Worm (Caenorhabditis elegans) whole organism, young adult: Measurements from ENCODE around the gene F53A2.11.
A peak's percentile ranks its signal among the peaks of the same experiment; 100 is the strongest.

Experiments used
- D2030.7 ChIP-seq: fragments of 200-800 bp; sonication (Bioruptor generic); IDR thresholded peaks from 2 replicates; pipeline ENCODE4 v1.3.6; 2022; ENCODE audit warnings: missing genetic modification reagents, missing genetic modification characterization, missing compliant biosample characterization
- F22D6.2 ChIP-seq: sonication (generic microtip); optimal IDR thresholded peaks from 2 replicates; lab custom pipeline; 2016; ENCODE audit warnings: mild to moderate bottlenecking, missing genetic modification characterization, missing compliant biosample characterization
- F37B4.10 ChIP-seq: fragments of 200-800 bp; sonication (Bioruptor generic); IDR thresholded peaks from 2 replicates; pipeline ENCODE4 v1.3.6; 2022; ENCODE audit warnings: missing genetic modification characterization, missing compliant biosample characterization
- F39B2.1 ChIP-seq: fragments of 200-800 bp; sonication (Bioruptor generic); IDR thresholded peaks from 2 replicates; pipeline ENCODE4 v1.3.6; 2022; ENCODE audit warnings: missing genetic modification reagents, missing genetic modification characterization, missing compliant biosample characterization
- K12H6.12 ChIP-seq: fragments of 200-800 bp; sonication (Bioruptor generic); optimal IDR thresholded peaks from 2 replicates; lab custom pipeline; 2018; ENCODE audit warnings: mild to moderate bottlenecking, missing genetic modification characterization, missing compliant biosample characterization
- T26A5.8 ChIP-seq: sonication (generic microtip); optimal IDR thresholded peaks from 2 replicates; lab custom pipeline; 2016; ENCODE audit warnings: missing genetic modification characterization, missing compliant biosample characterization
- Y56A3A.18 ChIP-seq: fragments of 200-800 bp; sonication (Bioruptor generic); IDR thresholded peaks from 2 replicates; pipeline ENCODE4 v1.3.6; 2022; ENCODE audit warnings: missing genetic modification reagents, missing genetic modification characterization, missing compliant biosample characterization
- ZK185.1 ChIP-seq: sonication (generic microtip); optimal IDR thresholded peaks from 2 replicates; lab custom pipeline; 2016; ENCODE audit warnings: mild to moderate bottlenecking, missing genetic modification characterization, missing compliant biosample characterization; ENCODE audit not compliant: poor library complexity, severe bottlenecking
- ama-1 ChIP-seq, 3 experiments: fragments of 150-350 bp in 1 of 3; sonication (generic microtip) in 2 of 3; optimal IDR thresholded peaks; 2 replicates each; lab custom pipeline; 2014 to 2018; ENCODE audit warnings: missing biosample characterization in 2 of 3, missing genetic modification characterization in 2 of 3, missing genetic modification reagents in 2 of 3
- aptf-2 ChIP-seq: fragments of 200-800 bp; sonication (Bioruptor generic); conservative IDR thresholded peaks from 2 replicates; pipeline ENCODE4 v1.3.6; 2022; ENCODE audit warnings: missing genetic modification reagents, missing genetic modification characterization, missing compliant biosample characterization
- aptf-3 ChIP-seq: fragments of 200-800 bp; sonication (Bioruptor generic); IDR thresholded peaks from 2 replicates; pipeline ENCODE4 v1.3.6; 2022; ENCODE audit warnings: missing genetic modification characterization, missing compliant biosample characterization
- attf-3 ChIP-seq: fragments of 200-800 bp; sonication (Bioruptor generic); conservative IDR thresholded peaks from 2 replicates; pipeline ENCODE4 v1.3.6; 2022; ENCODE audit warnings: missing genetic modification reagents, missing genetic modification characterization, missing compliant biosample characterization
- attf-5 ChIP-seq: fragments of 200-800 bp; sonication (Bioruptor generic); optimal IDR thresholded peaks from 2 replicates; lab custom pipeline; 2018; ENCODE audit warnings: mild to moderate bottlenecking, missing genetic modification characterization, missing compliant biosample characterization
- bed-1 ChIP-seq: fragments of 200-800 bp; sonication (Bioruptor generic); IDR thresholded peaks from 2 replicates; pipeline ENCODE4 v1.3.6; 2022; ENCODE audit warnings: missing genetic modification reagents, missing genetic modification characterization, missing compliant biosample characterization
- ceh-100 ChIP-seq: fragments of 200-800 bp; sonication (Bioruptor generic); IDR thresholded peaks from 2 replicates; pipeline ENCODE4 v1.3.6; 2022; ENCODE audit warnings: missing genetic modification reagents, missing genetic modification characterization, missing compliant biosample characterization
- ceh-40 ChIP-seq: fragments of 200-800 bp; sonication (Bioruptor generic); IDR thresholded peaks from 2 replicates; pipeline ENCODE4 v1.3.6; 2022; ENCODE audit warnings: missing genetic modification characterization, missing compliant biosample characterization
- ceh-58 ChIP-seq: fragments of 200-800 bp; sonication (Bioruptor generic); IDR thresholded peaks from 2 replicates; pipeline ENCODE4 v1.3.6; 2022; ENCODE audit warnings: missing genetic modification characterization, missing compliant biosample characterization
- chd-7 ChIP-seq: sonication (generic microtip); optimal IDR thresholded peaks from 2 replicates; lab custom pipeline; 2016; ENCODE audit warnings: mild to moderate bottlenecking, missing genetic modification characterization, moderate library complexity, missing compliant biosample characterization
- dox-1 ChIP-seq: fragments of 200-800 bp; sonication (Bioruptor generic); IDR thresholded peaks from 2 replicates; pipeline ENCODE4 v1.3.6; 2022; ENCODE audit warnings: missing genetic modification reagents, missing genetic modification characterization, missing compliant biosample characterization
- dpl-1 ChIP-seq: fragments of 150-350 bp; optimal IDR thresholded peaks from 2 replicates; lab custom pipeline; 2014; ENCODE audit warnings: missing biosample characterization, missing genetic modification reagents, missing genetic modification characterization
- egl-18 ChIP-seq: fragments of 200-800 bp; sonication (Bioruptor generic); IDR thresholded peaks from 2 replicates; pipeline ENCODE4 v1.3.6; 2022; ENCODE audit warnings: missing genetic modification reagents, missing genetic modification characterization, missing compliant biosample characterization
- egl-44 ChIP-seq: fragments of 200-800 bp; sonication (Bioruptor generic); IDR thresholded peaks from 2 replicates; pipeline ENCODE4 v1.3.6; 2022; ENCODE audit warnings: missing genetic modification reagents, missing genetic modification characterization, missing compliant biosample characterization
- egrh-3 ChIP-seq: fragments of 200-800 bp; sonication (Bioruptor generic); IDR thresholded peaks from 2 replicates; pipeline ENCODE4 v1.3.6; 2022; ENCODE audit warnings: missing genetic modification reagents, missing genetic modification characterization, missing compliant biosample characterization
- ekl-4 ChIP-seq: fragments of 200-800 bp; sonication (Bioruptor generic); IDR thresholded peaks from 2 replicates; pipeline ENCODE4 v1.3.6; 2022; ENCODE audit warnings: missing genetic modification reagents, missing genetic modification characterization, missing compliant biosample characterization
- him-1 ChIP-seq: sonication (generic microtip); optimal IDR thresholded peaks from 2 replicates; lab custom pipeline; 2016; ENCODE audit warnings: missing genotype, missing genetic modification reagents, missing genetic modification characterization, missing compliant biosample characterization
- hlh-12 ChIP-seq: sonication (generic microtip); optimal IDR thresholded peaks from 2 replicates; lab custom pipeline; 2016; ENCODE audit warnings: missing genetic modification characterization, missing compliant biosample characterization
- hmg-20 ChIP-seq: fragments of 200-800 bp; sonication (Bioruptor generic); IDR thresholded peaks from 2 replicates; pipeline ENCODE4 v1.3.6; 2022; ENCODE audit warnings: missing genetic modification reagents, missing genetic modification characterization, missing compliant biosample characterization
- let-607 ChIP-seq, 2 experiments: fragments of 200-800 bp in 1 of 2; sonication (Bioruptor generic) in 1 of 2; sonication (generic microtip) in 1 of 2; optimal IDR thresholded peaks; 2 replicates each; lab custom pipeline; 2016 to 2018; ENCODE audit warnings: mild to moderate bottlenecking in 2 of 2, missing compliant biosample characterization in 2 of 2, missing genetic modification characterization in 2 of 2, moderate library complexity in 2 of 2, missing genotype in 1 of 2
- lin-26 ChIP-seq: fragments of 200-800 bp; sonication (Bioruptor generic); IDR thresholded peaks from 2 replicates; pipeline ENCODE4 v1.3.6; 2022; ENCODE audit warnings: missing genetic modification reagents, missing genetic modification characterization, missing compliant biosample characterization
- lir-1 ChIP-seq: fragments of 200-800 bp; sonication (Bioruptor generic); conservative IDR thresholded peaks from 2 replicates; pipeline ENCODE4 v1.3.6; 2022; ENCODE audit warnings: missing genetic modification reagents, missing genetic modification characterization, missing compliant biosample characterization
- lsy-27 ChIP-seq: sonication (generic microtip); optimal IDR thresholded peaks from 2 replicates; lab custom pipeline; 2017; ENCODE audit warnings: missing genetic modification characterization, mild to moderate bottlenecking, missing compliant biosample characterization, antibody characterized with exemption, missing genotype, borderline replicate concordance; ENCODE audit not compliant: insufficient read depth
- madf-10 ChIP-seq: sonication (generic microtip); optimal IDR thresholded peaks from 2 replicates; lab custom pipeline; 2016; ENCODE audit warnings: mild to moderate bottlenecking, missing genetic modification characterization, missing compliant biosample characterization
- madf-3 ChIP-seq: fragments of 200-800 bp; sonication (Bioruptor generic); IDR thresholded peaks from 2 replicates; pipeline ENCODE4 v1.3.6; 2022; ENCODE audit warnings: missing genetic modification reagents, missing genetic modification characterization, missing compliant biosample characterization
- mes-4 ChIP-seq: sonication (generic microtip); optimal IDR thresholded peaks from 2 replicates; lab custom pipeline; 2016; ENCODE audit warnings: missing genotype, missing genetic modification characterization, missing compliant biosample characterization
- mxl-1 ChIP-seq: sonication (generic microtip); optimal IDR thresholded peaks from 2 replicates; lab custom pipeline; 2016; ENCODE audit warnings: missing genetic modification characterization, missing compliant biosample characterization
- nhr-179 ChIP-seq: sonication (generic microtip); optimal IDR thresholded peaks from 2 replicates; lab custom pipeline; 2016; ENCODE audit warnings: mild to moderate bottlenecking, missing genetic modification characterization, missing compliant biosample characterization
- nhr-80 ChIP-seq: sonication (generic microtip); optimal IDR thresholded peaks from 2 replicates; lab custom pipeline; 2016; ENCODE audit warnings: missing genetic modification characterization, missing compliant biosample characterization
- nhr-90 ChIP-seq: sonication (generic microtip); optimal IDR thresholded peaks from 2 replicates; lab custom pipeline; 2016; ENCODE audit warnings: missing genotype, mild to moderate bottlenecking, missing genetic modification characterization, missing compliant biosample characterization
- pbrm-1 ChIP-seq: fragments of 200-800 bp; sonication (Bioruptor generic); IDR thresholded peaks from 2 replicates; pipeline ENCODE4 v1.3.6; 2022; ENCODE audit warnings: missing genetic modification reagents, missing genetic modification characterization, missing compliant biosample characterization
- rcor-1 ChIP-seq: fragments of 200-800 bp; sonication (Bioruptor generic); IDR thresholded peaks from 2 replicates; pipeline ENCODE4 v1.3.6; 2022; ENCODE audit warnings: missing genetic modification reagents, missing genetic modification characterization, missing compliant biosample characterization
- repo-1 ChIP-seq: sonication (generic microtip); optimal IDR thresholded peaks from 2 replicates; lab custom pipeline; 2017; ENCODE audit warnings: mild to moderate bottlenecking, missing genetic modification characterization, missing compliant biosample characterization
- rpc-1 ChIP-seq, 2 experiments: fragments of 150-350 bp in 1 of 2; sonication (generic microtip) in 1 of 2; optimal IDR thresholded peaks; 2 replicates each; lab custom pipeline; 2014 to 2018; ENCODE audit warnings: missing biosample characterization in 1 of 2, missing genetic modification characterization in 1 of 2, missing genetic modification reagents in 1 of 2, missing genotype in 1 of 2
- somi-1 ChIP-seq: fragments of 200-800 bp; sonication (Bioruptor generic); optimal IDR thresholded peaks from 2 replicates; lab custom pipeline; 2018; ENCODE audit warnings: mild to moderate bottlenecking, missing genetic modification characterization, missing compliant biosample characterization
- tbx-9 ChIP-seq: sonication (generic microtip); optimal IDR thresholded peaks from 2 replicates; lab custom pipeline; 2016; ENCODE audit warnings: borderline replicate concordance, missing genetic modification characterization, inconsistent platforms, missing compliant biosample characterization
- xnd-1 ChIP-seq: sonication (generic microtip); optimal IDR thresholded peaks from 2 replicates; lab custom pipeline; 2016; ENCODE audit warnings: missing genotype, missing genetic modification reagents, missing genetic modification characterization, missing compliant biosample characterization
- ztf-22 ChIP-seq: fragments of 200-800 bp; sonication (Bioruptor generic); optimal IDR thresholded peaks from 2 replicates; lab custom pipeline; 2018; ENCODE audit warnings: mild to moderate bottlenecking, missing genetic modification characterization, moderate library complexity, missing compliant biosample characterization
- ztf-25 ChIP-seq: fragments of 200-800 bp; sonication (Bioruptor generic); IDR thresholded peaks from 2 replicates; pipeline ENCODE4 v1.3.6; 2022; ENCODE audit warnings: missing genetic modification reagents, missing genetic modification characterization, missing compliant biosample characterization
- ztf-26 ChIP-seq: sonication (generic microtip); optimal IDR thresholded peaks from 2 replicates; lab custom pipeline; 2017; ENCODE audit warnings: missing genetic modification characterization, missing compliant biosample characterization
- ztf-28 ChIP-seq: fragments of 200-800 bp; sonication (Bioruptor generic); IDR thresholded peaks from 2 replicates; pipeline ENCODE4 v1.3.6; 2022; ENCODE audit warnings: missing genetic modification reagents, missing genetic modification characterization, missing compliant biosample characterization

F53A2.11 gene

ce11 chrIII:13275784-13276183 is 46.7 kb downstream of the F53A2.11 start (continued):
- no peak for TF ChIP-seq ztf-26
- peak; percentile 29; the same call in 1 of the 2 replicates for TF ChIP-seq pbrm-1 (GFP tag; lab: Robert Waterston, UW)
- no peak for TF ChIP-seq F37B4.10 (GFP tag; lab: Robert Waterston, UW)
- TF ChIP-seq attf-5 (GFP tag; lab: Kevin White, UChicago) = peak; percentile 62
- no peak for TF ChIP-seq ZK185.1
- TF ChIP-seq madf-10 (tag; lab: Kevin White, UChicago) = peak; percentile 8
- no peak for TF ChIP-seq lsy-27 (tag; lab: Kevin White, UChicago)
- TF ChIP-seq nhr-90 (tag; lab: Kevin White, UChicago) = no peak
- TF ChIP-seq hlh-12 (tag; lab: Kevin White, UChicago) = no peak
- 0 out of 2 replicates have a peak, but pooled peaks have one; percentile 9 for TF ChIP-seq ceh-100 (GFP tag; lab: Robert Waterston, UW)
- TF ChIP-seq let-607 (tag; optimal IDR thresholded peaks at IDR 0.05; lab: Kevin White, UChicago) = no peak
- TF ChIP-seq mes-4 = no peak
- no peak for TF ChIP-seq egl-18 (GFP tag; lab: Robert Waterston, UW)
- no peak for TF ChIP-seq somi-1 (GFP tag; lab: Kevin White, UChicago)
- no peak for TF ChIP-seq F22D6.2 (tag; lab: Kevin White, UChicago)
- no peak for TF ChIP-seq attf-3 (GFP tag; lab: Robert Waterston, UW)
- TF ChIP-seq ceh-40 (GFP tag; lab: Robert Waterston, UW) = no peak
- no peak for TF ChIP-seq F39B2.1 (GFP tag; lab: Robert Waterston, UW)
- peak; percentile 53 for TF ChIP-seq egrh-3 (GFP tag; lab: Robert Waterston, UW)
- TF ChIP-seq repo-1 = no peak
- TF ChIP-seq ama-1 (optimal IDR thresholded peaks at IDR 0.05; lab: Kevin White, UChicago) = no peak
- no peak for TF ChIP-seq ama-1 (GFP tag; optimal IDR thresholded peaks at IDR 0.05; lab: Kevin White, UChicago)
- 0 out of 2 replicates have a peak, but pooled peaks have one; percentile 29 for TF ChIP-seq lin-26 (GFP tag; lab: Robert Waterston, UW)
- no peak for TF ChIP-seq ztf-22
- TF ChIP-seq aptf-3 (GFP tag; lab: Robert Waterston, UW) = no peak
- no peak for TF ChIP-seq mxl-1 (tag; lab: Kevin White, UChicago)
- TF ChIP-seq dox-1 (GFP tag; lab: Robert Waterston, UW) = peak; percentile 66
- no peak for TF ChIP-seq ztf-28 (GFP tag; lab: Robert Waterston, UW)
- peak; percentile 68 for TF ChIP-seq K12H6.12 (tag; lab: Kevin White, UChicago)
- TF ChIP-seq dpl-1 (GFP tag; lab: Kevin White, UChicago) = no peak
- TF ChIP-seq chd-7 (tag; lab: Kevin White, UChicago) = peak; percentile 2
- no peak for TF ChIP-seq tbx-9
- TF ChIP-seq nhr-80 = peak; percentile 37
- no peak for TF ChIP-seq aptf-2 (GFP tag; lab: Robert Waterston, UW)
- TF ChIP-seq him-1 (tag; lab: Kevin White, UChicago) = no peak
- no peak for TF ChIP-seq Y56A3A.18 (GFP tag; lab: Robert Waterston, UW)
- TF ChIP-seq rpc-1 (optimal IDR thresholded peaks at IDR 0.05; lab: Kevin White, UChicago) = no peak
- TF ChIP-seq rpc-1 (tag; optimal IDR thresholded peaks at IDR 0.05; lab: Kevin White, UChicago) = no peak
- no peak for TF ChIP-seq xnd-1 (tag; lab: Kevin White, UChicago)
- no peak for TF ChIP-seq lir-1 (GFP tag; lab: Robert Waterston, UW)
- TF ChIP-seq hmg-20 = no peak
- TF ChIP-seq nhr-179 (tag; lab: Kevin White, UChicago) = no peak
- no peak for TF ChIP-seq bed-1
- TF ChIP-seq T26A5.8 = no peak
- no peak for TF ChIP-seq D2030.7 (GFP tag; lab: Robert Waterston, UW)
- no peak for TF ChIP-seq egl-44 (GFP tag; lab: Robert Waterston, UW)
- TF ChIP-seq ekl-4 (GFP tag; lab: Robert Waterston, UW) = 0 out of 2 replicates have a peak, but pooled peaks have one; percentile 49
- TF ChIP-seq ztf-25 (GFP tag; lab: Robert Waterston, UW) = no peak
- TF ChIP-seq madf-3 (GFP tag; lab: Robert Waterston, UW) = no peak
- no peak for TF ChIP-seq rcor-1 (GFP tag; lab: Robert Waterston, UW)
- no peak for TF ChIP-seq ceh-58 (GFP tag; lab: Robert Waterston, UW)
